Worm (Caenorhabditis elegans): ENCODE measurements around the gene skih-2.

skih-2 gene

ce11 chrIV:11176967-11177366 lies 34.8 kb upstream of the skih-2 start, which contains the start of gene rap-3:
TSS of gene rap-3 (plus strand) at chrIV:11177267.
- TF ChIP-seq fkh-10 (GFP tag; optimal IDR thresholded peaks at IDR 0.05) (no peak), ceh-28 (tag; optimal IDR thresholded peaks at IDR 0.05) (no peak), nhr-11 (tag; optimal IDR thresholded peaks at IDR 0.05) (no peak), hmg-11 (tag; optimal IDR thresholded peaks at IDR 0.05) (no peak), nhr-12 (tag; optimal IDR thresholded peaks at IDR 0.05) (no peak), jun-1 (tag; optimal IDR thresholded peaks at IDR 0.05) (no peak), zag-1 (tag; optimal IDR thresholded peaks at IDR 0.05) (no peak), nhr-237 (tag; optimal IDR thresholded peaks at IDR 0.05) (no peak), lin-39 (tag; optimal IDR thresholded peaks at IDR 0.05) (no peak)

ce11 chrIV:11174772-11175171 lies 32.6 kb upstream of the skih-2 start:
- TF ChIP-seq egl-5 (tag; optimal IDR thresholded peaks at IDR 0.05): no peak
- peak; percentile 8 for TF ChIP-seq nhr-43 (tag; optimal IDR thresholded peaks at IDR 0.05; ENCODE audit: poor library complexity, severe bottlenecking)
- TF ChIP-seq ceh-28 (tag; optimal IDR thresholded peaks at IDR 0.05): peak; percentile 12
- TF ChIP-seq elt-3 (tag; optimal IDR thresholded peaks at IDR 0.05): peak in 1 of 3 experiments; percentile 80
- peak; percentile 54 for TF ChIP-seq nhr-23 (tag; optimal IDR thresholded peaks at IDR 0.05)

DNA sequence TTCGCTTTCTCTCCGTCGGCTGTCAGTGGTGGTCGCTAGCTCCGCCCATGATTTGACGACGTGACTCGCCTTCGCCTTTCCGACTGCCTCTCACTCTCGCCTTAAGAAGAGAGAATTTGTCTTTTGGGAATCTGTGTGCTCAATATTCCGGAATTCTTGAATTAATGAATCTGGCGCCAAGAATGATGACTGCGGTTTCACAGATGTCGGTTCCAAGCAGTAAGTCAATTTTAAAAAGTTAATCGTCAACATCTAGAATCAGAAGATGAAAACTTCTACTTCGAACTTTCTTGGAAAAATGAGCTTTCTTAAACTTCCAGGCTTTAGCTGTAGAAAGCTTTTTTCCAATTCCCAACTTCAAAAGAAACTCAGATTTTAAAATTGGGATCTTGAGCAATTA lies 27.5 kb upstream of the skih-2 start, which contains the start of gene nhr-67:
TSS of gene nhr-67 (plus strand) at position 97 of the 400 bp plus-strand sequence.
- TF ChIP-seq elt-2 (tag; optimal IDR thresholded peaks at IDR 0.05): no peak
- no peak for TF ChIP-seq fkh-10 (GFP tag; optimal IDR thresholded peaks at IDR 0.05)
- no peak for TF ChIP-seq nhr-43 (tag; optimal IDR thresholded peaks at IDR 0.05; ENCODE audit: poor library complexity, severe bottlenecking)
- no peak for TF ChIP-seq nhr-12 (tag; optimal IDR thresholded peaks at IDR 0.05)
- no peak for TF ChIP-seq elt-1 (tag; optimal IDR thresholded peaks at IDR 0.05)
- no peak for TF ChIP-seq pha-4 (tag; optimal IDR thresholded peaks at IDR 0.05)
- peak; percentile 66 for TF ChIP-seq nfya-1 (tag; optimal IDR thresholded peaks at IDR 0.05; ENCODE audit: insufficient read depth)
- no peak for TF ChIP-seq nhr-23 (tag; optimal IDR thresholded peaks at IDR 0.05)
- TF ChIP-seq fos-1 (tag; optimal IDR thresholded peaks at IDR 0.05): no peak

- TF ChIP-seq nfya-1 (tag; optimal IDR thresholded peaks at IDR 0.05; ENCODE audit: insufficient read depth) (no peak), nhr-12 (tag; optimal IDR thresholded peaks at IDR 0.05) (no peak), nhr-23 (tag; optimal IDR thresholded peaks at IDR 0.05) (no peak), nhr-77 (tag; optimal IDR thresholded peaks at IDR 0.05) (no peak), ztf-11 (tag; optimal IDR thresholded peaks at IDR 0.05) (no peak), daf-12 (tag; optimal IDR thresholded peaks at IDR 0.05) (no peak), ceh-28 (tag; optimal IDR thresholded peaks at IDR 0.05) (no peak), mml-1 (tag; optimal IDR thresholded peaks at IDR 0.05) (no peak), tbx-2 (tag; optimal IDR thresholded peaks at IDR 0.05) (no peak), ceh-9 (tag; optimal IDR thresholded peaks at IDR 0.05) (no peak)
Measured at ce11 chrIV:11164831-11165230, 22.7 kb upstream of the skih-2 start, which contains the start of gene C08F8.6. TSS of gene C08F8.6 (minus strand) at chrIV:11164931.

DNA sequence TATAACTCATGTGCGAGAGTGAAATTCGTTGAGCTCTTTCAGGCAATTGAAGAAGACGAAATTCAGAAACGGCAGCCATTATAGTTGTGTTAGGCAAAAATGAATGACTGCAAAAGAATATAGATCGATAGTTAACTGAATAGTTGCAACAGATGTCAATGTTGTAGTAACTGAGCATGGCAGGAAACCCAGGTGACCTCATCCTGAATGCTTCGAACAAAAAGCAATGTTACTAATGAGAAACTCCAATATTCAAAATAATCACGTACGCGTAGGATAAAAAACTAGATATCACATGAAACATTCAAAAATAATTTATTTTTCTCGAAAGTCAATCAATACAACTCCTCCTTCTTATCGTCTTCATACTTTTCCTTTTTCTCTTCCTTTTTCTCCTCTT lies 20.3 kb upstream of the skih-2 start, which contains the start of gene fbxb-9:
TSS of gene fbxb-9 (minus strand) at position 101 of the 400 bp plus-strand sequence.
- TF ChIP-seq nhr-76 (tag; optimal IDR thresholded peaks at IDR 0.05) (no peak), tbx-2 (tag; optimal IDR thresholded peaks at IDR 0.05) (no peak), pha-4 (tag; optimal IDR thresholded peaks at IDR 0.05) (no peak), nfya-1 (tag; optimal IDR thresholded peaks at IDR 0.05; ENCODE audit: insufficient read depth) (no peak), nhr-12 (tag; optimal IDR thresholded peaks at IDR 0.05) (no peak), fkh-2 (tag; optimal IDR thresholded peaks at IDR 0.05) (no peak), ceh-16 (tag; optimal IDR thresholded peaks at IDR 0.05) (no peak), ztf-11 (tag; optimal IDR thresholded peaks at IDR 0.05) (no peak), snpc-4 (tag; optimal IDR thresholded peaks at IDR 0.05) (no peak), nhr-77 (tag; optimal IDR thresholded peaks at IDR 0.05) (no peak), mml-1 (tag; optimal IDR thresholded peaks at IDR 0.05) (no peak), nhr-28 (tag; optimal IDR thresholded peaks at IDR 0.05) (no peak), unc-62 (GFP tag; optimal IDR thresholded peaks at IDR 0.05) (no peak)

ce11 chrIV:11160707-11161106 lies 18.5 kb upstream of the skih-2 start, which contains the start of gene C08F8.15:
TSS of gene C08F8.15 (minus strand) at chrIV:11160807.
- no peak for TF ChIP-seq nhr-12 (tag; optimal IDR thresholded peaks at IDR 0.05)
- no peak for TF ChIP-seq hmg-11 (tag; optimal IDR thresholded peaks at IDR 0.05)
- no peak for TF ChIP-seq aly-2 (tag; optimal IDR thresholded peaks at IDR 0.05)
- TF ChIP-seq ceh-82 (tag; optimal IDR thresholded peaks at IDR 0.05): no peak
- TF ChIP-seq lin-15B (tag; optimal IDR thresholded peaks at IDR 0.05): no peak
- no peak for TF ChIP-seq egl-5 (tag; optimal IDR thresholded peaks at IDR 0.05)
- TF ChIP-seq nhr-25 (tag; optimal IDR thresholded peaks at IDR 0.05): no peak
